Fruit fly (Drosophila melanogaster) whole organism, adult: ENCODE results near the gene CG43783.
A peak's percentile ranks its signal among the peaks of the same experiment; 100 is the strongest.

Experiments used
- CG12768 ChIP-seq: fragments of 200-800 bp; sonication (Bioruptor generic); optimal IDR thresholded peaks from 2 replicates; lab custom pipeline; 2017; ENCODE audit warnings: missing biosample characterization, missing genetic modification characterization, mild to moderate bottlenecking, moderate library complexity, missing genetic modification reagents
- CG1620 ChIP-seq: fragments of 200-800 bp; sonication (Bioruptor generic); optimal IDR thresholded peaks from 2 replicates; lab custom pipeline; 2016; ENCODE audit warnings: missing biosample characterization, missing genetic modification characterization
- CG7045 ChIP-seq: fragments of 200-800 bp; sonication (Bioruptor generic); optimal IDR thresholded peaks from 2 replicates; lab custom pipeline; 2017; ENCODE audit warnings: missing biosample characterization, mild to moderate bottlenecking, missing genetic modification characterization
- CG7101 ChIP-seq: fragments of 200-800 bp; sonication (Bioruptor generic); optimal IDR thresholded peaks from 2 replicates; lab custom pipeline; 2018; ENCODE audit warnings: missing biosample characterization, mild to moderate bottlenecking, missing genetic modification characterization, moderate library complexity
- Crg-1 ChIP-seq: fragments of 200-800 bp; sonication (Bioruptor generic); optimal IDR thresholded peaks from 2 replicates; lab custom pipeline; 2016; ENCODE audit warnings: missing biosample characterization, missing genetic modification characterization
- cic ChIP-seq: fragments of 200-800 bp; sonication (Bioruptor generic); optimal IDR thresholded peaks from 2 replicates; lab custom pipeline; 2017; ENCODE audit warnings: missing biosample characterization, mild to moderate bottlenecking, missing genetic modification characterization, moderate library complexity
- kay ChIP-seq: fragments of 200-800 bp; sonication (Bioruptor generic); peaks from one replicate; lab custom pipeline; 2016; ENCODE audit warnings: missing biosample characterization, missing genetic modification characterization, borderline replicate concordance
- ovo ChIP-seq: fragments of 200-800 bp; sonication (Bioruptor generic); optimal IDR thresholded peaks from 2 replicates; lab custom pipeline; 2016; ENCODE audit warnings: missing biosample characterization, missing genetic modification characterization
- pad ChIP-seq: fragments of 200-800 bp; sonication (Bioruptor generic); optimal IDR thresholded peaks from 3 replicates; lab custom pipeline; 2017; ENCODE audit warnings: missing biosample characterization, missing genetic modification characterization, mild to moderate bottlenecking, moderate library complexity, missing genetic modification reagents
- tj ChIP-seq: fragments of 200-800 bp; sonication (Bioruptor generic); optimal IDR thresholded peaks from 3 replicates; lab custom pipeline; 2017; ENCODE audit warnings: missing biosample characterization, mild to moderate bottlenecking, missing genetic modification characterization, moderate library complexity
- toe ChIP-seq: fragments of 200-800 bp; sonication (Bioruptor generic); optimal IDR thresholded peaks from 2 replicates; lab custom pipeline; 2016; ENCODE audit warnings: missing biosample characterization, missing genetic modification characterization

DNA sequence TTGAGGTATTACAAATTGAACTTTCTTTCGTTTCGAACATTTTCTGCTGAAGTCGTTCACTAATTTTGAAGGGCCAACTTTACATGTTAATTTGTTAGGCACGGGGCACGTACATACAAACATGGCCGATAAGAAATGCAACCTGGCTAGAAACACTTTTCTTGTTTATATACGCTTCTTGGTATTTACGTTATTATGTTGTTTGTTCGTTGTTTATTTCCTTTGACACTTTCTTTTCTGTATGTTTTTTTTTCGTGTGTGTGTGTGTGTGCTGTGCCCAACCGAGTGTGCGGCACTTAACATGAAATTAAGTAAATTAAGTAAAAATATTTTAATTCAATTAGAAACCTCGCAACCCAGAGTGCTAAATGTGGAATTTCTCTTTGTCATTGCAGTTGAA, 28.4 kb downstream of the CG43783 start:
- TF ChIP-seq CG1620 (no peak), CG7101 (tag; lab: Kevin White, UChicago) (no peak), Crg-1 (GFP tag; lab: Kevin White, UChicago) (no peak), kay (GFP tag; lab: Kevin White, UChicago) (peak; percentile 12), toe (GFP tag; lab: Kevin White, UChicago) (no peak), pad (no peak), ovo (GFP tag; lab: Kevin White, UChicago) (no peak), cic (GFP tag; lab: Kevin White, UChicago) (no peak), CG12768 (no peak), tj (GFP tag; lab: Kevin White, UChicago) (no peak), CG7045 (GFP tag; lab: Kevin White, UChicago) (no peak)
